Fruit fly (Drosophila melanogaster) whole organism, embryonic: Measurements from ENCODE around the gene alphaTub84B.

Experiments used
- BEAF-32 ChIP-seq: fragments of 200-800 bp; sonication (Bioruptor generic); optimal IDR thresholded peaks from 3 replicates; lab custom pipeline; 2017; ENCODE audit warnings: missing biosample characterization, missing genetic modification characterization, mild to moderate bottlenecking, moderate library complexity, missing genetic modification reagents
- CoRest ChIP-seq: fragments of 200-800 bp; sonication (Bioruptor generic); optimal IDR thresholded peaks from 3 replicates; lab custom pipeline; 2018; ENCODE audit warnings: missing biosample characterization, mild to moderate bottlenecking, missing genetic modification characterization, moderate library complexity
- E2f2 ChIP-seq: fragments of 200-800 bp; sonication (Bioruptor generic); IDR thresholded peaks from 2 replicates; pipeline ENCODE4 v1.3.6; 2022; ENCODE audit warnings: missing biosample characterization, missing genetic modification characterization
- Jarid2 ChIP-seq: fragments of 200-800 bp; sonication (Bioruptor generic); optimal IDR thresholded peaks from 3 replicates; lab custom pipeline; 2017; ENCODE audit warnings: mild to moderate bottlenecking, missing biosample characterization, missing genetic modification reagents, missing genetic modification characterization
- Oaz ChIP-seq: fragments of 200-800 bp; sonication (Bioruptor generic); IDR thresholded peaks from 2 replicates; pipeline ENCODE4 v1.3.6; 2022; ENCODE audit warnings: missing biosample characterization, missing genetic modification characterization
- bigmax ChIP-seq: fragments of 200-800 bp; sonication (Bioruptor generic); optimal IDR thresholded peaks from 2 replicates; lab custom pipeline; 2018; ENCODE audit warnings: missing biosample characterization, mild to moderate bottlenecking, missing genetic modification characterization
- ewg ChIP-seq: fragments of 200-800 bp; sonication (Bioruptor generic); optimal IDR thresholded peaks from 3 replicates; lab custom pipeline; 2017; ENCODE audit warnings: mild to moderate bottlenecking, missing biosample characterization, missing genetic modification reagents, missing genetic modification characterization
- nom ChIP-seq: fragments of 200-800 bp; sonication (Bioruptor generic); optimal IDR thresholded peaks from 2 replicates; lab custom pipeline; 2017; ENCODE audit warnings: missing biosample characterization, missing genetic modification characterization, mild to moderate bottlenecking, moderate library complexity, missing genetic modification reagents
- ro ChIP-seq: fragments of 200-800 bp; sonication (Bioruptor generic); IDR thresholded peaks from 2 replicates; pipeline ENCODE4 v1.3.6; 2022; ENCODE audit warnings: missing biosample characterization, missing genetic modification characterization
- shn ChIP-seq: fragments of 200-800 bp; sonication (Bioruptor generic); optimal IDR thresholded peaks from 3 replicates; lab custom pipeline; 2016; ENCODE audit warnings: missing biosample characterization, missing genetic modification characterization
- ttk ChIP-seq: fragments of 200-800 bp; sonication (Bioruptor generic); IDR thresholded peaks from 2 replicates; pipeline ENCODE4 v2.1.2; 2022; ENCODE audit warnings: missing biosample characterization, missing genetic modification characterization

dm6 chr3R:7127966-7128365 is 41.6 kb downstream of the alphaTub84B start, which contains the start of gene CG10068:
- TF ChIP-seq ro (GFP tag; lab: Robert Waterston, UW) (peak; percentile 67; the same call in 1 of the 2 replicates), Oaz (peak; percentile 81), Jarid2 (GFP tag; lab: Kevin White, UChicago) (peak; percentile 29), CoRest (tag; lab: Kevin White, UChicago) (peak; percentile 88), ttk (GFP tag; lab: Robert Waterston, UW) (peak; percentile 92), bigmax (GFP tag; lab: Kevin White, UChicago) (peak; percentile 18), BEAF-32 (GFP tag; lab: Kevin White, UChicago) (peak; percentile 44), ewg (GFP tag; lab: Kevin White, UChicago) (peak; percentile 78), nom (GFP tag; lab: Kevin White, UChicago) (peak; percentile 63), E2f2 (GFP tag; lab: Robert Waterston, UW) (peak; percentile 70), shn (GFP tag; lab: Kevin White, UChicago) (peak; percentile 81)
